Worm (Caenorhabditis elegans) whole organism, L4 larva: ENCODE data around the gene fut-1.

Source experiments
- F26F4.8 ChIP-seq: fragments of 200-800 bp; sonication (Bioruptor generic); conservative IDR thresholded peaks from 2 replicates; pipeline ENCODE4 v1.3.6; 2022; ENCODE audit warnings: missing genetic modification characterization, missing compliant biosample characterization
- F49E8.2 ChIP-seq: sonication (generic microtip); optimal IDR thresholded peaks from 2 replicates; lab custom pipeline; 2016; ENCODE audit warnings: missing compliant biosample characterization, mild to moderate bottlenecking, missing genetic modification characterization, borderline replicate concordance
- T20F7.1 ChIP-seq: fragments of 200-800 bp; sonication (Bioruptor generic); optimal IDR thresholded peaks from 2 replicates; lab custom pipeline; 2018; ENCODE audit warnings: mild to moderate bottlenecking, missing genetic modification characterization, missing compliant biosample characterization
- T26A8.4 ChIP-seq: fragments of 200-800 bp; sonication (Bioruptor generic); IDR thresholded peaks from 2 replicates; pipeline ENCODE4 v1.3.6; 2022; ENCODE audit warnings: missing genetic modification characterization, missing compliant biosample characterization
- ZK546.5 ChIP-seq, 2 experiments: sonication (generic microtip); optimal IDR thresholded peaks; 2 replicates each; lab custom pipeline; 2017; ENCODE audit warnings: missing biosample characterization in 2 of 2, missing genetic modification characterization in 2 of 2
- aha-1 ChIP-seq: fragments of 150-350 bp; peaks from one replicate; lab custom pipeline; 2014; ENCODE audit warnings: missing biosample characterization, missing genetic modification characterization
- arid-1 ChIP-seq: fragments of 200-800 bp; sonication (Bioruptor generic); conservative IDR thresholded peaks from 2 replicates; pipeline ENCODE4 v1.3.6; 2022; ENCODE audit warnings: missing genetic modification reagents, missing genetic modification characterization, missing compliant biosample characterization
- attf-4 ChIP-seq: sonication (generic microtip); optimal IDR thresholded peaks from 3 replicates; lab custom pipeline; 2017; ENCODE audit warnings: missing biosample characterization, missing genetic modification characterization
- ceh-62 ChIP-seq: sonication (generic microtip); optimal IDR thresholded peaks from 2 replicates; lab custom pipeline; 2017; ENCODE audit warnings: missing biosample characterization, missing genetic modification characterization
- ces-1 ChIP-seq: fragments of 150-350 bp; sonication (generic microtip); optimal IDR thresholded peaks from 4 replicates; lab custom pipeline; 2014; ENCODE audit warnings: missing biosample characterization, missing genetic modification reagents, missing genetic modification characterization
- cey-2 ChIP-seq: sonication (generic microtip); optimal IDR thresholded peaks from 3 replicates; lab custom pipeline; 2017; ENCODE audit warnings: missing genetic modification characterization, mild to moderate bottlenecking, missing compliant biosample characterization, antibody characterized with exemption, borderline replicate concordance; ENCODE audit not compliant: insufficient read depth
- daf-8 ChIP-seq: fragments of 200-800 bp; sonication (Bioruptor generic); IDR thresholded peaks from 2 replicates; pipeline ENCODE4 v1.3.6; 2022; ENCODE audit warnings: missing genetic modification characterization, missing compliant biosample characterization
- dmd-6 ChIP-seq: fragments of 200-800 bp; sonication (Bioruptor generic); IDR thresholded peaks from 2 replicates; pipeline ENCODE4 v1.3.6; 2022; ENCODE audit warnings: missing genetic modification reagents, missing genetic modification characterization, missing compliant biosample characterization
- dmd-8 ChIP-seq: fragments of 200-800 bp; sonication (Bioruptor generic); IDR thresholded peaks from 2 replicates; pipeline ENCODE4 v1.3.6; 2022; ENCODE audit warnings: missing genetic modification characterization, missing compliant biosample characterization
- fkh-10 ChIP-seq: fragments of 150-350 bp; optimal IDR thresholded peaks from 2 replicates; lab custom pipeline; 2014; ENCODE audit warnings: missing biosample characterization, missing genetic modification reagents, missing genetic modification characterization
- hlh-30 ChIP-seq: sonication (generic microtip); optimal IDR thresholded peaks from 2 replicates; lab custom pipeline; 2017; ENCODE audit warnings: antibody characterized with exemption, mild to moderate bottlenecking, missing genetic modification characterization, missing compliant biosample characterization; ENCODE audit not compliant: insufficient read depth
- hmg-1.1 ChIP-seq: fragments of 200-800 bp; sonication (Bioruptor generic); IDR thresholded peaks from 2 replicates; pipeline ENCODE4 v1.3.6; 2022; ENCODE audit warnings: missing genetic modification reagents, missing genetic modification characterization, missing compliant biosample characterization
- lin-1 ChIP-seq: fragments of 200-800 bp; sonication (Bioruptor generic); IDR thresholded peaks from 2 replicates; pipeline ENCODE4 v1.3.6; 2022; ENCODE audit warnings: missing genetic modification reagents, missing genetic modification characterization, missing compliant biosample characterization
- lin-13 ChIP-seq: fragments of 150-350 bp; optimal IDR thresholded peaks from 2 replicates; lab custom pipeline; 2014; ENCODE audit warnings: missing biosample characterization, missing genetic modification reagents, missing genetic modification characterization
- lin-29 ChIP-seq: fragments of 200-800 bp; sonication (Bioruptor generic); IDR thresholded peaks from 2 replicates; pipeline ENCODE4 v1.3.6; 2022; ENCODE audit warnings: missing genetic modification reagents, missing genetic modification characterization, missing compliant biosample characterization
- lsy-2 ChIP-seq, 2 experiments: fragments of 150-350 bp in 1 of 2; sonication (generic microtip) in 1 of 2; optimal IDR thresholded peaks; 2 replicates each; lab custom pipeline; 2014 to 2017; ENCODE audit warnings: missing biosample characterization in 2 of 2, missing genetic modification characterization in 2 of 2
- madf-5 ChIP-seq, 2 experiments: fragments of 200-800 bp; sonication (Bioruptor generic); IDR thresholded peaks; 2 replicates each; pipeline ENCODE4 v1.3.6; 2022; ENCODE audit warnings: missing compliant biosample characterization in 2 of 2, missing genetic modification characterization in 2 of 2
- madf-9 ChIP-seq: fragments of 200-800 bp; sonication (Bioruptor generic); conservative IDR thresholded peaks from 2 replicates; pipeline ENCODE4 v1.3.6; 2022; ENCODE audit warnings: missing genetic modification reagents, missing genetic modification characterization, missing compliant biosample characterization
- mdt-29 ChIP-seq: fragments of 200-800 bp; sonication (Bioruptor generic); IDR thresholded peaks from 2 replicates; pipeline ENCODE4 v1.3.6; 2022; ENCODE audit warnings: missing genetic modification reagents, missing genetic modification characterization, missing compliant biosample characterization
- mep-1 ChIP-seq: fragments of 150-350 bp; sonication (generic microtip); optimal IDR thresholded peaks from 3 replicates; lab custom pipeline; 2014; ENCODE audit warnings: missing biosample characterization, missing genetic modification characterization
- mxl-2 ChIP-seq: fragments of 200-800 bp; sonication (Bioruptor generic); conservative IDR thresholded peaks from 2 replicates; pipeline ENCODE4 v1.3.6; 2022; ENCODE audit warnings: missing genetic modification reagents, missing genetic modification characterization, missing compliant biosample characterization
- mxl-3 ChIP-seq: fragments of 200-800 bp; sonication (Bioruptor generic); optimal IDR thresholded peaks from 2 replicates; lab custom pipeline; 2018; ENCODE audit warnings: mild to moderate bottlenecking, missing genetic modification characterization, missing compliant biosample characterization
- nhr-102 ChIP-seq: sonication (generic microtip); optimal IDR thresholded peaks from 2 replicates; lab custom pipeline; 2016; ENCODE audit warnings: mild to moderate bottlenecking, missing genetic modification characterization, moderate library complexity, missing compliant biosample characterization
- nhr-237 ChIP-seq: sonication (generic microtip); optimal IDR thresholded peaks from 2 replicates; lab custom pipeline; 2017; ENCODE audit warnings: missing biosample characterization, missing genetic modification characterization
- nhr-28 ChIP-seq: fragments of 150-350 bp; optimal IDR thresholded peaks from 2 replicates; lab custom pipeline; 2014; ENCODE audit warnings: missing biosample characterization, missing genetic modification characterization
- nhr-48 ChIP-seq: sonication (generic microtip); optimal IDR thresholded peaks from 2 replicates; lab custom pipeline; 2016; ENCODE audit warnings: mild to moderate bottlenecking, missing genetic modification characterization, missing compliant biosample characterization
- nhr-77 ChIP-seq: fragments of 150-350 bp; optimal IDR thresholded peaks from 2 replicates; lab custom pipeline; 2014; ENCODE audit warnings: missing biosample characterization, missing genetic modification characterization
- pha-4 ChIP-seq, 2 experiments: fragments of 150-350 bp in 1 of 2; fragments of 200-800 bp in 1 of 2; sonication (Bioruptor generic) in 1 of 2; IDR thresholded peaks in 1 of 2; optimal IDR thresholded peaks in 1 of 2; 2 replicates each; pipeline versions ENCODE4 v1.3.6 to Lab custom; 2014 to 2022; ENCODE audit warnings: missing genetic modification characterization in 2 of 2, missing genetic modification reagents in 2 of 2, missing biosample characterization in 1 of 2, missing compliant biosample characterization in 1 of 2
- php-3 ChIP-seq: fragments of 200-800 bp; sonication (Bioruptor generic); IDR thresholded peaks from 2 replicates; pipeline ENCODE4 v1.3.6; 2022; ENCODE audit warnings: missing genetic modification reagents, missing genetic modification characterization, missing compliant biosample characterization
- rbr-2 ChIP-seq: sonication (generic microtip); optimal IDR thresholded peaks from 2 replicates; lab custom pipeline; 2016; ENCODE audit warnings: missing genotype, missing genetic modification characterization, missing compliant biosample characterization
- sdz-12 ChIP-seq: fragments of 200-800 bp; sonication (Bioruptor generic); optimal IDR thresholded peaks from 2 replicates; lab custom pipeline; 2018; ENCODE audit warnings: mild to moderate bottlenecking, missing genetic modification characterization, missing compliant biosample characterization
- skn-1 ChIP-seq: fragments of 150-350 bp; optimal IDR thresholded peaks from 2 replicates; lab custom pipeline; 2014; ENCODE audit warnings: missing biosample characterization, missing genetic modification characterization
- snpc-4 ChIP-seq: fragments of 150-350 bp; optimal IDR thresholded peaks from 2 replicates; lab custom pipeline; 2014; ENCODE audit warnings: missing biosample characterization, missing genetic modification characterization
- spr-1 ChIP-seq: sonication (generic microtip); optimal IDR thresholded peaks from 2 replicates; lab custom pipeline; 2016; ENCODE audit warnings: mild to moderate bottlenecking, missing genetic modification characterization, missing compliant biosample characterization
- tag-97 ChIP-seq: fragments of 200-800 bp; sonication (Bioruptor generic); IDR thresholded peaks from 2 replicates; pipeline ENCODE4 v1.3.6; 2022; ENCODE audit warnings: missing genetic modification characterization, missing compliant biosample characterization
- tra-1 ChIP-seq: fragments of 200-800 bp; sonication (Bioruptor generic); IDR thresholded peaks from 2 replicates; pipeline ENCODE4 v1.3.6; 2022; ENCODE audit warnings: missing genetic modification reagents, missing genetic modification characterization, missing compliant biosample characterization
- unc-130 ChIP-seq: sonication (generic microtip); optimal IDR thresholded peaks from 2 replicates; lab custom pipeline; 2016; ENCODE audit warnings: missing genetic modification reagents, missing genetic modification characterization, missing compliant biosample characterization
- vab-7 ChIP-seq: fragments of 200-800 bp; sonication (Bioruptor generic); IDR thresholded peaks from 2 replicates; pipeline ENCODE4 v1.3.6; 2022; ENCODE audit warnings: missing genetic modification reagents, missing genetic modification characterization, missing compliant biosample characterization
- zag-1 ChIP-seq: fragments of 150-350 bp; optimal IDR thresholded peaks from 2 replicates; lab custom pipeline; 2014; ENCODE audit warnings: missing biosample characterization, missing genetic modification characterization
- zfp-2 ChIP-seq: sonication (generic microtip); optimal IDR thresholded peaks from 2 replicates; lab custom pipeline; 2016; ENCODE audit warnings: mild to moderate bottlenecking, missing genetic modification characterization, missing compliant biosample characterization
- zip-11 ChIP-seq: fragments of 200-800 bp; sonication (Bioruptor generic); IDR thresholded peaks from 2 replicates; pipeline ENCODE4 v1.3.6; 2022; ENCODE audit warnings: missing genetic modification characterization, missing compliant biosample characterization
- ztf-11 ChIP-seq: fragments of 150-350 bp; optimal IDR thresholded peaks from 2 replicates; lab custom pipeline; 2014; ENCODE audit warnings: missing biosample characterization, missing genetic modification characterization

Gene fut-1

DNA sequence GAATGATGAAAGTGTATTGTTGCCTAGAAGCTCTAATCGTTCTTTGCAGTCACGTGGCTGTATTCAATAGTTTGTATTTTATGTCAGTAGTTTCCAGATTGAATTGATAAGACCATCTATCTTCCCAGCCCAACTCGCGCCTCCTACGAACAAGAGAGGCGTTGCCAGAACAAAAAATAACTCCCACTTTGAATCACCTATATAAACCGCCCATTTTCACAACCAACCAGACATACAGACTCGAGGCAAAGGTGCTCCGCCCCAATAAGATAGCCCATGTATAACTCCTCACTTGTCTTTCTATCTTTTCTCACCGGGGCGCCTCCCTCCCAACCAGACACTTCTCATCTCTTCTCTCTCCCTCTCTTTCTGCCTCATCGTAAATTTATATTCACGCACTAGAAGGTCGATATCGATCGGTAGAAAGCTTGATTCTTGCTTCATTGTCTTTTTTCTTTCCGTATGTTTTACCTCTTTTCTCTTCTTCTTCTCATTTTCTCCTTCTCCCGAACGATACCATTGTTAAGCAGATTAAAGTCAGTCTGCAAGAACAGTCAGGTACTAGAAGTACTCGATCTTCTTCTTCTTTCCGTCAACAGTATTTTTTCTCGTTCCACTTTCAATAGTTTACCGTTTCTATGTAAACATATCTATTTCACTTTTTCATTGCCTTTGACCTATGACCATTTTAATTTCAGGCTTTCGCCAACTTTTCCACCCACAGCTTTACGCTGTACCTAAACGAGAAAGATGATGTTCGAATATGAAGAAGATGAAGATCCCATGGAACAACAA, 15.8 kb downstream of the fut-1 start, which contains the start of gene mak-1 (continued):
- peak; percentile 96 for TF ChIP-seq nhr-28 (tag; lab: Kevin White, UChicago)
- peak; percentile 87 for TF ChIP-seq nhr-48 (tag; lab: Kevin White, UChicago)
- peak; percentile 43; the same call in 1 of the 2 replicates for TF ChIP-seq T26A8.4
- TF ChIP-seq spr-1, result no peak
- TF ChIP-seq fkh-10 (GFP tag; lab: Kevin White, UChicago), result no peak
- TF ChIP-seq lin-29, result no peak
- TF ChIP-seq ztf-11 (tag; lab: Kevin White, UChicago), result no peak
- peak; percentile 39; the same call in 1 of the 2 replicates for TF ChIP-seq arid-1 (GFP tag; lab: Robert Waterston, UW)
- TF ChIP-seq dmd-6 (GFP tag; lab: Robert Waterston, UW), result peak; percentile 52; the same call in 1 of the 2 replicates
- 0 out of 2 replicates have a peak, but pooled peaks have one; percentile 21 for TF ChIP-seq tra-1 (GFP tag; lab: Robert Waterston, UW)
- TF ChIP-seq daf-8 (GFP tag; lab: Robert Waterston, UW), result no peak
- TF ChIP-seq lin-13 (GFP tag; lab: Kevin White, UChicago), result no peak
- TF ChIP-seq aha-1 (tag; lab: Kevin White, UChicago), result peak; percentile 96
- no peak for TF ChIP-seq tag-97 (GFP tag; lab: Robert Waterston, UW)
- peak; percentile 48 for TF ChIP-seq hlh-30 (tag; lab: Kevin White, UChicago)
- no peak for TF ChIP-seq snpc-4
- TF ChIP-seq attf-4 (tag; lab: Kevin White, UChicago), result no peak
- TF ChIP-seq lsy-2 (tag; optimal IDR thresholded peaks at IDR 0.05; lab: Kevin White, UChicago), result peak in 1 of 2 experiments; percentile 33
- TF ChIP-seq php-3 (GFP tag; lab: Robert Waterston, UW), result no peak
- TF ChIP-seq zfp-2 (tag; lab: Kevin White, UChicago), result no peak
- no peak for TF ChIP-seq ZK546.5 (tag; optimal IDR thresholded peaks at IDR 0.05; lab: Kevin White, UChicago)
- TF ChIP-seq lin-1 (GFP tag; lab: Robert Waterston, UW), result no peak
- no peak for TF ChIP-seq ces-1 (GFP tag; lab: Kevin White, UChicago)
- TF ChIP-seq ceh-62 (tag; lab: Kevin White, UChicago), result no peak
- no peak for TF ChIP-seq sdz-12
- TF ChIP-seq pha-4 (GFP tag; IDR thresholded peaks at IDR 0.05; lab: Robert Waterston, UW), result no peak
- TF ChIP-seq pha-4 (tag; optimal IDR thresholded peaks at IDR 0.05; lab: Kevin White, UChicago), result no peak
- TF ChIP-seq skn-1, result no peak
- TF ChIP-seq mxl-2 (GFP tag; lab: Robert Waterston, UW), result no peak
- TF ChIP-seq T20F7.1, result no peak
- TF ChIP-seq madf-9 (GFP tag; lab: Robert Waterston, UW), result peak; percentile 36; the same call in 1 of the 2 replicates
- TF ChIP-seq rbr-2, result no peak
- TF ChIP-seq nhr-102 (tag; lab: Kevin White, UChicago), result peak; percentile 51
- TF ChIP-seq nhr-77 (tag; lab: Kevin White, UChicago), result no peak
- no peak for TF ChIP-seq F26F4.8
- TF ChIP-seq zag-1 (tag; lab: Kevin White, UChicago), result no peak
- no peak for TF ChIP-seq dmd-8 (GFP tag; lab: Robert Waterston, UW)
- TF ChIP-seq, all 104 proteins: peak for 28

DNA sequence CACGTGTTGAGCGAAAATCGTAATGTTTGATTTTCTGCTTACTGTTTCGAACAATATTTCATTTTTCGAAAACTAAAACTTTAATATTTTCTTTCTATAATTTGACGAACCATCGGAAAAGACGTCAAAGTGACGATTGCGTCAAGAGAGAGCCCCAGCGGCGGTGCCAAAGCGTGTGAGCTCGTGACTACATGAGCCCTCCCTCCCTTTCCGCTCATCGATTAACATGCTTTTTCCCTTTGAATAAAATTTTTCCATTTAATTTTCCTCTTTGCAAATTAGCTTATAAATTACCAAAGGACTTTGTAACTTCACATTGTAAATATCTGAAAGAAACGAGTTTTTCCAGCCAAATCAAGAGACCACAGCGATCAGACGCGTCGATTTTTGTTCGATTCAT, 16.4 kb downstream of the fut-1 start:
- TF ChIP-seq T26A8.4 (no peak), lin-1 (GFP tag; lab: Robert Waterston, UW) (no peak), mep-1 (tag; lab: Kevin White, UChicago) (no peak), dmd-6 (GFP tag; lab: Robert Waterston, UW) (no peak), ztf-11 (tag; lab: Kevin White, UChicago) (no peak), unc-130 (GFP tag; lab: Kevin White, UChicago) (no peak), cey-2 (no peak), lsy-2 (tag; optimal IDR thresholded peaks at IDR 0.05; lab: Kevin White, UChicago) (peak in 1 of 2 experiments; percentile 42), nhr-237 (tag; lab: Kevin White, UChicago) (no peak), hlh-30 (tag; lab: Kevin White, UChicago) (peak; percentile 69), vab-7 (GFP tag; lab: Robert Waterston, UW) (no peak), nhr-28 (tag; lab: Kevin White, UChicago) (no peak), mdt-29 (no peak), F49E8.2 (tag; lab: Kevin White, UChicago) (no peak), mxl-3 (GFP tag; lab: Kevin White, UChicago) (no peak), madf-5 (GFP tag; IDR thresholded peaks at IDR 0.05; lab: Robert Waterston, UW) (no peak), zip-11 (GFP tag; lab: Robert Waterston, UW) (no peak), hmg-1.1 (GFP tag; lab: Robert Waterston, UW) (peak; percentile 46; the same call in 1 of the 2 replicates)
